Fruit fly (Drosophila melanogaster) whole organism, embryonic: ENCODE results near the gene CG31717.

Experiments
- Adf1 ChIP-seq: fragments of 200-800 bp; sonication (Bioruptor generic); IDR thresholded peaks from 2 replicates; pipeline ENCODE4 v1.3.6; 2022; ENCODE audit warnings: missing biosample characterization, missing genetic modification characterization
- CG1024 ChIP-seq: fragments of 200-800 bp; sonication (Bioruptor generic); IDR thresholded peaks from 2 replicates; pipeline ENCODE4 v1.3.6; 2022; ENCODE audit warnings: missing biosample characterization, missing genetic modification characterization
- CG11723 ChIP-seq: fragments of 200-800 bp; sonication (Bioruptor generic); optimal IDR thresholded peaks from 2 replicates; lab custom pipeline; 2017; ENCODE audit warnings: missing biosample characterization, mild to moderate bottlenecking, missing genetic modification characterization
- CG1233 ChIP-seq: fragments of 200-800 bp; sonication (Bioruptor generic); optimal IDR thresholded peaks from 4 replicates; lab custom pipeline; 2018; ENCODE audit warnings: missing biosample characterization, mild to moderate bottlenecking, missing genetic modification characterization
- CG12659 ChIP-seq: fragments of 200-800 bp; sonication (Bioruptor generic); optimal IDR thresholded peaks from 3 replicates; lab custom pipeline; 2017; ENCODE audit warnings: mild to moderate bottlenecking, missing biosample characterization, missing genetic modification reagents, missing genetic modification characterization
- CG12942 ChIP-seq: fragments of 200-800 bp; sonication (Bioruptor generic); optimal IDR thresholded peaks from 3 replicates; lab custom pipeline; 2016; ENCODE audit warnings: missing biosample characterization, missing genetic modification characterization
- CG14014 ChIP-seq: fragments of 200-800 bp; sonication (Bioruptor generic); IDR thresholded peaks from 2 replicates; pipeline ENCODE4 v1.3.6; 2022; ENCODE audit warnings: missing biosample characterization, missing genetic modification characterization
- CG1603 ChIP-seq: fragments of 200-800 bp; sonication (Bioruptor generic); optimal IDR thresholded peaks from 2 replicates; lab custom pipeline; 2019; ENCODE audit warnings: missing biosample characterization, mild to moderate bottlenecking, missing genetic modification characterization, moderate library complexity
- CG17359 ChIP-seq: fragments of 200-800 bp; sonication (Bioruptor generic); optimal IDR thresholded peaks from 3 replicates; lab custom pipeline; 2018; ENCODE audit warnings: missing biosample characterization, mild to moderate bottlenecking, missing genetic modification characterization, moderate library complexity
- CG17802 ChIP-seq: fragments of 200-800 bp; sonication (Bioruptor generic); optimal IDR thresholded peaks from 2 replicates; lab custom pipeline; 2018; ENCODE audit warnings: missing biosample characterization, mild to moderate bottlenecking, missing genetic modification characterization, moderate library complexity
- CG18262 ChIP-seq: fragments of 200-800 bp; optimal IDR thresholded peaks from 3 replicates; lab custom pipeline; 2019; ENCODE audit warnings: missing biosample characterization, mild to moderate bottlenecking, missing genetic modification characterization, moderate library complexity
- CG30020 ChIP-seq: fragments of 200-800 bp; optimal IDR thresholded peaks from 2 replicates; lab custom pipeline; 2019; ENCODE audit warnings: missing biosample characterization, mild to moderate bottlenecking, missing genetic modification characterization, moderate library complexity
- CG4617 ChIP-seq: fragments of 200-800 bp; sonication (Bioruptor generic); optimal IDR thresholded peaks from 3 replicates; lab custom pipeline; 2016; ENCODE audit warnings: missing biosample characterization, missing genetic modification characterization, borderline replicate concordance
- CG8290 ChIP-seq, 3 experiments: fragments of 200-800 bp; sonication (Bioruptor generic); optimal IDR thresholded peaks; 2 replicates each; lab custom pipeline; 2016 to 2019; ENCODE audit warnings: missing biosample characterization in 3 of 3, missing genetic modification characterization in 3 of 3, mild to moderate bottlenecking in 2 of 3, moderate library complexity in 1 of 3
- CG8359 ChIP-seq: fragments of 200-800 bp; sonication (Bioruptor generic); optimal IDR thresholded peaks from 2 replicates; lab custom pipeline; 2017; ENCODE audit warnings: missing biosample characterization, mild to moderate bottlenecking, missing genetic modification characterization, borderline replicate concordance
- CG9797 ChIP-seq: fragments of 200-800 bp; sonication (Bioruptor generic); optimal IDR thresholded peaks from 3 replicates; lab custom pipeline; 2018; ENCODE audit warnings: missing biosample characterization, mild to moderate bottlenecking, missing genetic modification characterization
- CG9876 ChIP-seq: fragments of 200-800 bp; sonication (Bioruptor generic); optimal IDR thresholded peaks from 2 replicates; lab custom pipeline; 2016; ENCODE audit warnings: missing biosample characterization, missing genetic modification characterization
- Gsc ChIP-seq: fragments of 200-800 bp; sonication (Bioruptor generic); IDR thresholded peaks from 2 replicates; pipeline ENCODE4 v1.3.6; 2022; ENCODE audit warnings: missing biosample characterization, missing genetic modification characterization
- Hmx ChIP-seq: fragments of 200-800 bp; sonication (Bioruptor generic); optimal IDR thresholded peaks from 2 replicates; lab custom pipeline; 2016; ENCODE audit warnings: missing biosample characterization, missing genetic modification characterization
- Lhr ChIP-seq: fragments of 200-800 bp; sonication (Bioruptor generic); optimal IDR thresholded peaks from 3 replicates; lab custom pipeline; 2017; ENCODE audit warnings: mild to moderate bottlenecking, missing biosample characterization, missing genetic modification reagents, missing genetic modification characterization
- Lpt ChIP-seq: fragments of >200 bp; optimal IDR thresholded peaks from 2 replicates; lab custom pipeline; 2018; ENCODE audit warnings: missing biosample characterization, missing genetic modification characterization
- MESR4 ChIP-seq: fragments of 200-800 bp; sonication (Bioruptor generic); optimal IDR thresholded peaks from 2 replicates; lab custom pipeline; 2018; ENCODE audit warnings: missing biosample characterization, mild to moderate bottlenecking, missing genetic modification characterization, moderate library complexity
- Med ChIP-seq: fragments of 200-800 bp; sonication (Bioruptor generic); peaks from one replicate; lab custom pipeline; 2016; ENCODE audit warnings: missing biosample characterization, missing genetic modification characterization, mild to moderate bottlenecking, inconsistent platforms, moderate library complexity
- NK7.1 ChIP-seq: fragments of 200-800 bp; sonication (Bioruptor generic); optimal IDR thresholded peaks from 3 replicates; lab custom pipeline; 2016; ENCODE audit warnings: missing biosample characterization, missing genetic modification characterization
- Pdp1 ChIP-seq, 2 experiments: fragments of 200-800 bp; sonication (Bioruptor generic); optimal IDR thresholded peaks; 3 replicates each; lab custom pipeline; 2016; ENCODE audit warnings: missing biosample characterization in 2 of 2, missing genetic modification characterization in 2 of 2, mild to moderate bottlenecking in 1 of 2, moderate library complexity in 1 of 2
- Sry-β ChIP-seq: fragments of 200-800 bp; sonication (Bioruptor generic); optimal IDR thresholded peaks from 2 replicates; lab custom pipeline; 2018; ENCODE audit warnings: missing biosample characterization, mild to moderate bottlenecking, missing genetic modification characterization, moderate library complexity
- YL-1 ChIP-seq: fragments of 200-800 bp; sonication (Bioruptor generic); optimal IDR thresholded peaks from 3 replicates; lab custom pipeline; 2017; ENCODE audit warnings: missing biosample characterization, mild to moderate bottlenecking, missing genetic modification characterization
- cas ChIP-seq: fragments of 200-800 bp; sonication (Bioruptor generic); IDR thresholded peaks from 2 replicates; pipeline ENCODE4 v1.3.6; 2022; ENCODE audit warnings: missing biosample characterization, missing genetic modification characterization
- da ChIP-seq: fragments of 200-800 bp; sonication (Bioruptor generic); optimal IDR thresholded peaks from 2 replicates; lab custom pipeline; 2016; ENCODE audit warnings: missing biosample characterization, missing genetic modification characterization
- dmrt11E ChIP-seq: fragments of 200-800 bp; sonication (Bioruptor generic); optimal IDR thresholded peaks from 3 replicates; lab custom pipeline; 2018; ENCODE audit warnings: missing biosample characterization, mild to moderate bottlenecking, missing genetic modification characterization, moderate library complexity
- gfzf ChIP-seq: fragments of 200-800 bp; sonication (Bioruptor generic); optimal IDR thresholded peaks from 2 replicates; lab custom pipeline; 2016; ENCODE audit warnings: missing biosample characterization, mild to moderate bottlenecking, missing genetic modification characterization, moderate library complexity
- ken ChIP-seq: fragments of 200-800 bp; sonication (Bioruptor generic); IDR thresholded peaks from 3 replicates; pipeline ENCODE4 v1.3.6; 2022; ENCODE audit warnings: missing biosample characterization, missing genetic modification characterization
- klu ChIP-seq: fragments of 200-800 bp; sonication (Bioruptor generic); IDR thresholded peaks from 2 replicates; pipeline ENCODE4 v1.3.6; 2022; ENCODE audit warnings: missing biosample characterization, missing genetic modification characterization
- nerfin-2 ChIP-seq: fragments of 200-800 bp; sonication (Bioruptor generic); IDR thresholded peaks from 2 replicates; pipeline ENCODE4 v1.3.6; 2022; ENCODE audit warnings: missing biosample characterization, missing genetic modification characterization; ENCODE audit not compliant: partially characterized antibody
- nmo ChIP-seq: fragments of 200-800 bp; sonication (Bioruptor generic); optimal IDR thresholded peaks from 2 replicates; lab custom pipeline; 2018; ENCODE audit warnings: missing biosample characterization, mild to moderate bottlenecking, missing genetic modification characterization, moderate library complexity
- pfk ChIP-seq: fragments of 200-800 bp; sonication (Bioruptor generic); optimal IDR thresholded peaks from 2 replicates; lab custom pipeline; 2018; ENCODE audit warnings: missing biosample characterization, mild to moderate bottlenecking, missing genetic modification characterization, moderate library complexity
- phol ChIP-seq: fragments of 200-800 bp; sonication (Bioruptor generic); optimal IDR thresholded peaks from 3 replicates; lab custom pipeline; 2018; ENCODE audit warnings: missing biosample characterization, mild to moderate bottlenecking, missing genetic modification characterization, moderate library complexity
- sd ChIP-seq: fragments of 200-800 bp; sonication (Bioruptor generic); optimal IDR thresholded peaks from 3 replicates; lab custom pipeline; 2018; ENCODE audit warnings: missing biosample characterization, mild to moderate bottlenecking, missing genetic modification characterization, moderate library complexity
- sens ChIP-seq: fragments of 200-800 bp; sonication (Bioruptor generic); peaks from one replicate; lab custom pipeline; 2016; ENCODE audit warnings: missing biosample characterization, missing genetic modification characterization
- ssp ChIP-seq: fragments of 200-800 bp; sonication (Bioruptor generic); IDR thresholded peaks from 2 replicates; pipeline ENCODE4 v1.3.6; 2022; ENCODE audit warnings: missing biosample characterization, missing genetic modification characterization
- sug ChIP-seq: fragments of 200-800 bp; optimal IDR thresholded peaks from 2 replicates; lab custom pipeline; 2019; ENCODE audit warnings: missing biosample characterization, mild to moderate bottlenecking, missing genetic modification characterization, moderate library complexity
- trh ChIP-seq: fragments of 200-800 bp; sonication (Bioruptor generic); optimal IDR thresholded peaks from 2 replicates; lab custom pipeline; 2016; ENCODE audit warnings: missing biosample characterization, missing genetic modification characterization
- vfl ChIP-seq: fragments of 200-800 bp; sonication (Bioruptor generic); optimal IDR thresholded peaks from 2 replicates; lab custom pipeline; 2016; ENCODE audit warnings: missing biosample characterization, missing genetic modification characterization

The CG31717 gene

DNA sequence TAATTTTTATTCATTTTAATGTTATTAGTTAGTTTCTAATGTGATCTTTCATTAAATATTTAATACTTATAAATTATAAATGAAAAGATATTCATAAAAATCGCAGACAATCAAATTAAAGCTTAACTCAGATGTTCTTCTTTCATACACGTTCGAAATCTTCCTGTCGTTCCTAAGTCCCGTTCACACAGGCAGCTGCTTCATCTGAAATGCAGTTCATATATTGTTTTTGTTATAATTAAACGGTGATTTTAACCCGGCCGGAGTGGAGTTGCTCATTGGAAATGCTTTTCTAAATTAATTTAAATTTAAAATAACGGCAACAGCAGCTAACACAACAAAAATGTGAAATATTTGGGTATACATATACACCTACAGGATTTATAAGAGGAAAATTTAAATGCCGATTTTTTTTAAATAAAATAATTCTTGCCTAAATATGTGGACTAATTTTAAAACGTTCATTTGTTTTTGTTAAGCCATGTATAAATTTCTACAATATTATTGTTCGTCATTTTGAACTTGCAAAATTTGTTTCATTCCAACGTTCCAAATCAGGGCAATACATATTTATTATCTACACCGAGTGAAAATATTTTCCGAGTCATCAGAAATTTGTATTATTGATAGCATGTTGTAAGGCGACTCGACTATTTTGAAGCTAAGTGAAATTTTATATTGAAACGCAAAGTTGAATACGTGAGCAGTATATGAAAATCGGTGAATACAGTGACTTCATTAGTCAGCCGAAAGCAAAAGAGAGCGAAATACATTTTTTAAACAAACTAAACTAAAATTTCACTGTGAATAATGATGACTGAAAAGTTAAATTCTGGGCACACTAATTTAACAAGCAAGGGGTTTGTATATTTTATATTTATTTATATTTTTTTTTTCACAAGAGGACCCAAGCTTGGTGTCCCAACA lies 11.5 kb upstream of the CG31717 start, which contains the start of gene me31B (continued):
- TF ChIP-seq CG17359 (tag; lab: Kevin White, UChicago) (no peak), CG1233 (GFP tag; lab: Kevin White, UChicago) (peak; percentile 17), ssp (peak; percentile 88), CG11723 (peak; percentile 97), vfl (GFP tag; lab: Kevin White, UChicago) (no peak), Gsc (GFP tag; lab: Robert Waterston, UW) (no peak), klu (no peak), Lpt (GFP tag; lab: Kevin White, UChicago) (no peak), CG1024 (GFP tag; lab: Robert Waterston, UW) (peak; percentile 93), sug (tag; lab: Kevin White, UChicago) (no peak), YL-1 (GFP tag; lab: Kevin White, UChicago) (peak; percentile 12), CG8290 (GFP tag; optimal IDR thresholded peaks at IDR 0.05; lab: Kevin White, UChicago) (no peak), CG8290 (tag; optimal IDR thresholded peaks at IDR 0.05; lab: Kevin White, UChicago) (peak in 1 of 2 experiments; percentile 41), CG8359 (peak; percentile 3), CG18262 (tag; lab: Kevin White, UChicago) (peak; percentile 15), CG12942 (GFP tag; lab: Kevin White, UChicago) (peak; percentile 38), Hmx (GFP tag; lab: Kevin White, UChicago) (no peak), phol (tag; lab: Kevin White, UChicago) (peak; percentile 60), sens (GFP tag; lab: Kevin White, UChicago) (peak; percentile 9), NK7.1 (GFP tag; lab: Kevin White, UChicago) (no peak), Sry-β (GFP tag; lab: Kevin White, UChicago) (no peak), CG9876 (GFP tag; lab: Kevin White, UChicago) (no peak), ken (no peak), da (GFP tag; lab: Kevin White, UChicago) (no peak), nerfin-2 (no peak), CG30020 (tag; lab: Kevin White, UChicago) (peak; percentile 100), Adf1 (GFP tag; lab: Robert Waterston, UW) (no peak), CG1603 (tag; lab: Kevin White, UChicago) (peak; percentile 99), MESR4 (GFP tag; lab: Kevin White, UChicago) (peak; percentile 74), CG17802 (tag; lab: Kevin White, UChicago) (peak; percentile 96), nmo (GFP tag; lab: Kevin White, UChicago) (peak; percentile 61), sd (tag; lab: Kevin White, UChicago) (peak; percentile 15), CG14014 (GFP tag; lab: Robert Waterston, UW) (no peak), Lhr (GFP tag; lab: Kevin White, UChicago) (peak; percentile 7), trh (no peak), Med (peak; percentile 27), gfzf (GFP tag; lab: Kevin White, UChicago) (peak; percentile 40), pfk (GFP tag; lab: Kevin White, UChicago) (peak; percentile 90), cas (GFP tag; lab: Robert Waterston, UW) (no peak), dmrt11E (tag; lab: Kevin White, UChicago) (peak; percentile 14), CG9797 (GFP tag; lab: Kevin White, UChicago) (no peak), CG4617 (GFP tag; lab: Kevin White, UChicago) (peak; percentile 73), Pdp1 (GFP tag; optimal IDR thresholded peaks at IDR 0.05; lab: Kevin White, UChicago) (peak in 1 of 2 experiments; percentile 15), CG12659 (GFP tag; lab: Kevin White, UChicago) (peak; percentile 49)
